Worm (Caenorhabditis elegans) whole organism, mixed stage, embryonic: ENCODE measurements around the gene ZK1010.4.

Source experiments
- elt-1 ChIP-seq: sonication (generic microtip); optimal IDR thresholded peaks from 2 replicates; lab custom pipeline; 2017; ENCODE audit warnings: missing genetic modification characterization, mild to moderate bottlenecking, missing compliant biosample characterization, antibody characterized with exemption, moderate library complexity, borderline replicate concordance; ENCODE audit not compliant: insufficient read depth
- hlh-1 ChIP-seq: fragments of 150-350 bp; optimal IDR thresholded peaks from 2 replicates; lab custom pipeline; 2014; ENCODE audit warnings: missing biosample characterization, missing genetic modification reagents, missing genetic modification characterization
- lsy-2 ChIP-seq: fragments of 150-350 bp; optimal IDR thresholded peaks from 2 replicates; lab custom pipeline; 2014; ENCODE audit warnings: missing biosample characterization, missing genetic modification characterization
- mep-1 ChIP-seq: fragments of 150-350 bp; optimal IDR thresholded peaks from 2 replicates; lab custom pipeline; 2017; ENCODE audit warnings: missing biosample characterization, missing genetic modification reagents, missing genetic modification characterization, inconsistent platforms
- mls-2 ChIP-seq: sonication (generic microtip); optimal IDR thresholded peaks from 2 replicates; lab custom pipeline; 2016; ENCODE audit warnings: mild to moderate bottlenecking, missing genetic modification characterization, moderate library complexity, missing compliant biosample characterization
- nhr-12 ChIP-seq: fragments of 150-350 bp; optimal IDR thresholded peaks from 2 replicates; lab custom pipeline; 2014; ENCODE audit warnings: missing biosample characterization, missing genetic modification characterization
- nhr-237 ChIP-seq: fragments of 150-350 bp; optimal IDR thresholded peaks from 2 replicates; lab custom pipeline; 2014; ENCODE audit warnings: missing biosample characterization, missing genetic modification characterization
- nhr-28 ChIP-seq: fragments of 150-350 bp; optimal IDR thresholded peaks from 2 replicates; lab custom pipeline; 2014; ENCODE audit warnings: missing biosample characterization, missing genetic modification characterization
- snpc-4 ChIP-seq: fragments of 150-350 bp; optimal IDR thresholded peaks from 2 replicates; lab custom pipeline; 2014; ENCODE audit warnings: missing biosample characterization, missing genetic modification characterization
- unc-39 ChIP-seq: fragments of 150-350 bp; optimal IDR thresholded peaks from 2 replicates; lab custom pipeline; 2014; ENCODE audit warnings: missing biosample characterization, missing genetic modification characterization
- unc-62 ChIP-seq: fragments of 150-350 bp; optimal IDR thresholded peaks from 2 replicates; lab custom pipeline; 2014; ENCODE audit warnings: missing biosample characterization, missing genetic modification reagents, missing genetic modification characterization
- zip-8 ChIP-seq: fragments of 150-350 bp; optimal IDR thresholded peaks from 2 replicates; lab custom pipeline; 2014; ENCODE audit warnings: missing biosample characterization, missing genetic modification characterization

DNA sequence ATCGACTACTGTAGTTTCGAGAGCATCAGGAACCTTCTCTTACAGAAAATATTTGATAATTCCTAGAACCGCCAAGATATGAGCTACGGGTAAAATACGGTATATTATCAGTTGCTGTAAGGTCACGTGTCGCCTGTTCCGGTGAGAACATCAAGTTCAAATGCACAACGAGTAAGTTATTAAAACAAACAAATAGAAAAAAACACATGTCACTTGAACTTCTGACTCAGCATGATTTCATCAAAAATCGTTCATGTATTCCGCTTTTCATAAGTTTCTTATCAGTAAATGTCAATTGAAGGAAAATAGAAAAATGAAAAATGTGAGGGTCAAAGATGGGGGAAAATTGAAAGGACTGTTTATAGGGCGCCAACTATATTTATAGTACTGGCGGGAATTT, 20.2 kb upstream of the ZK1010.4 start:
- TF ChIP-seq unc-62 (GFP tag; lab: Kevin White, UChicago) (no peak), hlh-1 (tag; lab: Kevin White, UChicago) (no peak), mep-1 (tag; lab: Kevin White, UChicago) (no peak), nhr-237 (no peak), snpc-4 (tag; lab: Kevin White, UChicago) (no peak), nhr-28 (tag; lab: Kevin White, UChicago) (no peak), unc-39 (no peak), lsy-2 (no peak), elt-1 (no peak), nhr-12 (no peak), mls-2 (tag; lab: Kevin White, UChicago) (no peak), zip-8 (tag; lab: Kevin White, UChicago) (no peak)
